Worm (Caenorhabditis elegans) whole organism, L3 larva: ENCODE data around the gene elof-1.
A peak's percentile ranks its signal among the peaks of the same experiment; 100 is the strongest.

Experiments
- R02D3.7 ChIP-seq: fragments of 150-350 bp; optimal IDR thresholded peaks from 2 replicates; lab custom pipeline; 2014; ENCODE audit warnings: missing biosample characterization, missing genetic modification characterization
- ZK546.5 ChIP-seq: sonication (generic microtip); optimal IDR thresholded peaks from 2 replicates; lab custom pipeline; 2017; ENCODE audit warnings: missing biosample characterization, missing genetic modification characterization
- aly-2 ChIP-seq: fragments of 150-350 bp; optimal IDR thresholded peaks from 2 replicates; lab custom pipeline; 2014; ENCODE audit warnings: missing biosample characterization, missing genetic modification characterization
- ama-1 ChIP-seq: fragments of 150-350 bp; optimal IDR thresholded peaks from 2 replicates; lab custom pipeline; 2018
- ceh-16 ChIP-seq: sonication (generic microtip); optimal IDR thresholded peaks from 2 replicates; lab custom pipeline; 2017; ENCODE audit warnings: missing biosample characterization, missing genetic modification characterization
- ceh-28 ChIP-seq: fragments of 150-350 bp; optimal IDR thresholded peaks from 2 replicates; lab custom pipeline; 2014; ENCODE audit warnings: missing biosample characterization, missing genetic modification reagents, missing genetic modification characterization
- ceh-82 ChIP-seq: fragments of 150-350 bp; optimal IDR thresholded peaks from 2 replicates; lab custom pipeline; 2014; ENCODE audit warnings: missing biosample characterization, missing genetic modification characterization
- ceh-9 ChIP-seq: sonication (generic microtip); optimal IDR thresholded peaks from 2 replicates; lab custom pipeline; 2018; ENCODE audit warnings: missing biosample characterization, missing genetic modification characterization
- daf-12 ChIP-seq: fragments of 150-350 bp; optimal IDR thresholded peaks from 2 replicates; lab custom pipeline; 2014; ENCODE audit warnings: missing biosample characterization, missing genetic modification reagents, missing genetic modification characterization
- egl-27 ChIP-seq: sonication (generic microtip); optimal IDR thresholded peaks from 4 replicates; lab custom pipeline; 2017; ENCODE audit warnings: missing biosample characterization, missing genetic modification reagents, missing genetic modification characterization
- egl-5 ChIP-seq: fragments of 150-350 bp; optimal IDR thresholded peaks from 2 replicates; lab custom pipeline; 2017; ENCODE audit warnings: missing biosample characterization, missing genetic modification reagents, missing genetic modification characterization, inconsistent platforms
- elt-1 ChIP-seq: fragments of 150-350 bp; optimal IDR thresholded peaks from 2 replicates; lab custom pipeline; 2014; ENCODE audit warnings: missing biosample characterization, missing genetic modification characterization
- elt-2 ChIP-seq: sonication (generic microtip); optimal IDR thresholded peaks from 2 replicates; lab custom pipeline; 2016; ENCODE audit warnings: missing genetic modification reagents, mild to moderate bottlenecking, missing genetic modification characterization, missing compliant biosample characterization
- elt-3 ChIP-seq, 3 experiments: fragments of 150-350 bp in 1 of 3; sonication (generic microtip) in 2 of 3; optimal IDR thresholded peaks; 2 replicates in 2 of 3; 4 replicates in 1 of 3; lab custom pipeline; 2014 to 2017; ENCODE audit warnings: missing biosample characterization in 3 of 3, missing genetic modification characterization in 3 of 3
- eor-1 ChIP-seq, 2 experiments: fragments of 150-350 bp; optimal IDR thresholded peaks; 2 replicates each; lab custom pipeline; 2014 to 2018; ENCODE audit warnings: missing biosample characterization in 2 of 2, missing genetic modification characterization in 2 of 2
- fkh-10 ChIP-seq: sonication (generic microtip); optimal IDR thresholded peaks from 2 replicates; lab custom pipeline; 2017; ENCODE audit warnings: missing biosample characterization, missing genetic modification reagents, missing genetic modification characterization
- fkh-2 ChIP-seq: fragments of 150-350 bp; optimal IDR thresholded peaks from 2 replicates; lab custom pipeline; 2014; ENCODE audit warnings: missing biosample characterization, missing genetic modification reagents, missing genetic modification characterization
- fos-1 ChIP-seq: fragments of 150-350 bp; optimal IDR thresholded peaks from 2 replicates; lab custom pipeline; 2014; ENCODE audit warnings: missing biosample characterization, missing genetic modification characterization
- hmg-11 ChIP-seq: sonication (generic microtip); optimal IDR thresholded peaks from 2 replicates; lab custom pipeline; 2016; ENCODE audit warnings: missing genetic modification characterization, missing compliant biosample characterization
- jun-1 ChIP-seq: fragments of 150-350 bp; optimal IDR thresholded peaks from 2 replicates; lab custom pipeline; 2014; ENCODE audit warnings: missing biosample characterization, missing genetic modification reagents, missing genetic modification characterization
- lin-15B ChIP-seq: fragments of 150-350 bp; optimal IDR thresholded peaks from 2 replicates; lab custom pipeline; 2014; ENCODE audit warnings: missing biosample characterization, missing genetic modification characterization
- lin-39 ChIP-seq: fragments of 150-350 bp; optimal IDR thresholded peaks from 2 replicates; lab custom pipeline; 2018; ENCODE audit warnings: missing biosample characterization, missing genetic modification reagents, missing genetic modification characterization
- lsy-12 ChIP-seq: sonication (generic microtip); optimal IDR thresholded peaks from 2 replicates; lab custom pipeline; 2016; ENCODE audit warnings: mild to moderate bottlenecking, missing genetic modification characterization, missing compliant biosample characterization
- mdl-1 ChIP-seq: fragments of 150-350 bp; optimal IDR thresholded peaks from 2 replicates; lab custom pipeline; 2014; ENCODE audit warnings: missing biosample characterization, missing genetic modification characterization
- mml-1 ChIP-seq: fragments of 150-350 bp; sonication (generic microtip); optimal IDR thresholded peaks from 3 replicates; lab custom pipeline; 2014; ENCODE audit warnings: missing biosample characterization, missing genetic modification characterization
- nfya-1 ChIP-seq: sonication (generic microtip); optimal IDR thresholded peaks from 2 replicates; lab custom pipeline; 2017; ENCODE audit warnings: missing genetic modification characterization, mild to moderate bottlenecking, missing compliant biosample characterization, antibody characterized with exemption, moderate library complexity; ENCODE audit not compliant: insufficient read depth
- nhr-11 ChIP-seq: fragments of 150-350 bp; optimal IDR thresholded peaks from 2 replicates; lab custom pipeline; 2014; ENCODE audit warnings: missing biosample characterization, missing genetic modification characterization
- nhr-12 ChIP-seq: fragments of 150-350 bp; optimal IDR thresholded peaks from 2 replicates; lab custom pipeline; 2014; ENCODE audit warnings: missing biosample characterization, missing genetic modification characterization
- nhr-23 ChIP-seq: fragments of 150-350 bp; optimal IDR thresholded peaks from 2 replicates; lab custom pipeline; 2014; ENCODE audit warnings: missing biosample characterization, missing genetic modification reagents, missing genetic modification characterization
- nhr-237 ChIP-seq: fragments of 150-350 bp; optimal IDR thresholded peaks from 2 replicates; lab custom pipeline; 2014; ENCODE audit warnings: missing biosample characterization, missing genetic modification characterization
- nhr-25 ChIP-seq: sonication (generic microtip); optimal IDR thresholded peaks from 2 replicates; lab custom pipeline; 2017; ENCODE audit warnings: missing biosample characterization, missing genetic modification characterization
- nhr-28 ChIP-seq: fragments of 150-350 bp; optimal IDR thresholded peaks from 2 replicates; lab custom pipeline; 2014; ENCODE audit warnings: missing biosample characterization, missing genetic modification characterization
- nhr-43 ChIP-seq: sonication (generic microtip); optimal IDR thresholded peaks from 2 replicates; lab custom pipeline; 2016; ENCODE audit warnings: mild to moderate bottlenecking, missing genetic modification characterization, missing compliant biosample characterization; ENCODE audit not compliant: poor library complexity, severe bottlenecking
- nhr-67 ChIP-seq: fragments of 150-350 bp; optimal IDR thresholded peaks from 2 replicates; lab custom pipeline; 2014; ENCODE audit warnings: missing biosample characterization, missing genetic modification characterization
- nhr-76 ChIP-seq: fragments of 150-350 bp; sonication (generic microtip); optimal IDR thresholded peaks from 5 replicates; lab custom pipeline; 2014; ENCODE audit warnings: missing biosample characterization, missing genetic modification characterization
- nhr-77 ChIP-seq: fragments of 150-350 bp; optimal IDR thresholded peaks from 2 replicates; lab custom pipeline; 2014; ENCODE audit warnings: missing biosample characterization, missing genetic modification characterization
- pha-4 ChIP-seq: fragments of 150-350 bp; optimal IDR thresholded peaks from 2 replicates; lab custom pipeline; 2014; ENCODE audit warnings: missing biosample characterization, missing genetic modification reagents, missing genetic modification characterization
- pqm-1 ChIP-seq: fragments of 150-350 bp; optimal IDR thresholded peaks from 2 replicates; lab custom pipeline; 2017; ENCODE audit warnings: missing biosample characterization, missing genetic modification characterization, inconsistent platforms
- sea-2 ChIP-seq: fragments of 150-350 bp; sonication (generic microtip); optimal IDR thresholded peaks from 4 replicates; lab custom pipeline; 2014; ENCODE audit warnings: missing biosample characterization, missing genetic modification reagents, missing genetic modification characterization
- skn-1 ChIP-seq: fragments of 150-350 bp; optimal IDR thresholded peaks from 2 replicates; lab custom pipeline; 2014; ENCODE audit warnings: missing biosample characterization, missing genetic modification characterization
- snpc-4 ChIP-seq: fragments of 150-350 bp; optimal IDR thresholded peaks from 2 replicates; lab custom pipeline; 2014; ENCODE audit warnings: missing biosample characterization, missing genetic modification characterization
- tbx-2 ChIP-seq: sonication (generic microtip); optimal IDR thresholded peaks from 2 replicates; lab custom pipeline; 2016; ENCODE audit warnings: mild to moderate bottlenecking, missing genetic modification characterization, missing compliant biosample characterization
- unc-39 ChIP-seq: sonication (generic microtip); optimal IDR thresholded peaks from 4 replicates; lab custom pipeline; 2017; ENCODE audit warnings: missing biosample characterization, missing genetic modification characterization
- unc-62 ChIP-seq: fragments of 150-350 bp; sonication (generic microtip); optimal IDR thresholded peaks from 4 replicates; lab custom pipeline; 2014; ENCODE audit warnings: missing biosample characterization, missing genetic modification reagents, missing genetic modification characterization
- zag-1 ChIP-seq: fragments of 150-350 bp; optimal IDR thresholded peaks from 2 replicates; lab custom pipeline; 2014; ENCODE audit warnings: missing biosample characterization, missing genetic modification characterization
- ztf-11 ChIP-seq: fragments of 150-350 bp; optimal IDR thresholded peaks from 2 replicates; lab custom pipeline; 2014; ENCODE audit warnings: missing biosample characterization, missing genetic modification characterization
- ztf-4 ChIP-seq: fragments of 150-350 bp; optimal IDR thresholded peaks from 2 replicates; lab custom pipeline; 2014; ENCODE audit warnings: missing biosample characterization, missing genetic modification characterization

elof-1 gene

DNA sequence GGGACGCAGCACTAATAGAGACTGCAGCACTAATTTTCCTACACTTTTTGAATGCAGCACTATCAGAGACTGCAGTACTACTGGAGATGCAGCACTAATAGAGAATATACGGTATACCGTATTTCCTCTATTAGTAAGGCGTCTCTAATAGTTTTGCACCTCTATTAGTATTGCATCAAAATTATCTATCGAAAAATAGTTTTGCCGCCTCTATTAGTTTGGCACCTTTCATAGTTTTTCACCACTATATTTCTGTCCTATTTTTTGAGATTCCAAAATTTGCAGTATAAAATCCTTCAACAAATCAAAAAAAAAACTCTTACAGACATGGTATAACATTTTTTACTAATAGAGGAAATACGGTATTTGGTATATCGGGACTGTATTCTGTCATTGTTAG, 44.2 kb downstream of the elof-1 start:
- TF ChIP-seq zag-1 (no peak), lsy-12 (tag; lab: Kevin White, UChicago) (no peak), nhr-77 (no peak), elt-1 (tag; lab: Kevin White, UChicago) (no peak), ceh-9 (tag; lab: Kevin White, UChicago) (no peak), daf-12 (tag; lab: Kevin White, UChicago) (no peak), nhr-11 (tag; lab: Kevin White, UChicago) (no peak), tbx-2 (tag; lab: Kevin White, UChicago) (no peak), eor-1 (tag; optimal IDR thresholded peaks at IDR 0.05; lab: Kevin White, UChicago) (no peak), nhr-23 (tag; lab: Kevin White, UChicago) (no peak), ztf-4 (tag; lab: Kevin White, UChicago) (no peak), unc-62 (GFP tag; lab: Kevin White, UChicago) (no peak), snpc-4 (tag; lab: Kevin White, UChicago) (no peak), egl-5 (tag; lab: Kevin White, UChicago) (no peak), egl-27 (no peak), R02D3.7 (tag; lab: Kevin White, UChicago) (no peak)

DNA sequence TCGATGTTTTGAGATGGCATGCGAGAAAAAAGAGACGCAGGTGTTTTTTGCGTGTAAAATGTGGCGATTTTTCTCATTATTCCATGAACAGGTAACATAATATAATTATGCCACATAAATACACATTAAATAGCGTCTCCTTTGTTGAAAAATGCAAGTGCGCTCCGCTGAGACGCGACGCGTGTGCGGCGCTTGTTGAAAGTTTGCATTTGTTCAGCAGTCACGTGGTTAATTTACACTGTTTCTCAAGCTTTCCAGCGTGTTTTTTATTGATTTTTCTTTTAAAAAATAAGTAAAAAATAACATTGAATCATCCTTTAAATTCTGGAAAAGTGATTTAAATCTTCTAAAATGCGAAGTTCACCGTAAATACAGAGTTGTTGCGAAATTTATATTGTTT, 50.1 kb downstream of the elof-1 start:
- TF ChIP-seq egl-27 = no peak
- TF ChIP-seq ztf-11 (tag; lab: Kevin White, UChicago) = no peak
- peak; percentile 98 for TF ChIP-seq pha-4 (tag; lab: Kevin White, UChicago)
- TF ChIP-seq nhr-43 = peak; percentile 70
- no peak for TF ChIP-seq ZK546.5 (tag; lab: Kevin White, UChicago)
- peak; percentile 51 for TF ChIP-seq mdl-1 (tag; lab: Kevin White, UChicago)
- peak in 1 of 2 experiments; percentile 51 for TF ChIP-seq eor-1 (tag; optimal IDR thresholded peaks at IDR 0.05; lab: Kevin White, UChicago)
- no peak for TF ChIP-seq elt-1 (tag; lab: Kevin White, UChicago)
- TF ChIP-seq egl-5 (tag; lab: Kevin White, UChicago) = peak; percentile 98
- TF ChIP-seq sea-2 (GFP tag; lab: Kevin White, UChicago) = no peak
- no peak for TF ChIP-seq daf-12 (tag; lab: Kevin White, UChicago)
- TF ChIP-seq ceh-16 (tag; lab: Kevin White, UChicago) = no peak
- peak; percentile 60 for TF ChIP-seq jun-1
- TF ChIP-seq nhr-25 = peak; percentile 85
- TF ChIP-seq nhr-67 (tag; lab: Kevin White, UChicago) = no peak
- no peak for TF ChIP-seq skn-1 (tag; lab: Kevin White, UChicago)
- TF ChIP-seq lin-15B (tag; lab: Kevin White, UChicago) = peak; percentile 93
- TF ChIP-seq zag-1 = no peak
- TF ChIP-seq lin-39 (tag; lab: Kevin White, UChicago) = peak; percentile 89
- peak; percentile 81 for TF ChIP-seq nhr-23 (tag; lab: Kevin White, UChicago)
- no peak for TF ChIP-seq nhr-76 (tag; lab: Kevin White, UChicago)
- TF ChIP-seq nhr-28 (tag; lab: Kevin White, UChicago) = no peak
- TF ChIP-seq lsy-12 (tag; lab: Kevin White, UChicago) = peak; percentile 48
- TF ChIP-seq fkh-2 = no peak
- peak; percentile 61 for TF ChIP-seq pqm-1 (tag; lab: Kevin White, UChicago)
- no peak for TF ChIP-seq fos-1 (tag; lab: Kevin White, UChicago)
- peak; percentile 16 for TF ChIP-seq tbx-2 (tag; lab: Kevin White, UChicago)
- TF ChIP-seq elt-2 = peak; percentile 56
- TF ChIP-seq ceh-28 (tag; lab: Kevin White, UChicago) = peak; percentile 77
- peak in 1 of 3 experiments; percentile 6 for TF ChIP-seq elt-3 (tag; optimal IDR thresholded peaks at IDR 0.05; lab: Kevin White, UChicago)
- no peak for TF ChIP-seq ceh-9 (tag; lab: Kevin White, UChicago)
- no peak for TF ChIP-seq mml-1 (tag; lab: Kevin White, UChicago)
- peak; percentile 89 for TF ChIP-seq snpc-4 (tag; lab: Kevin White, UChicago)
- no peak for TF ChIP-seq ceh-82 (tag; lab: Kevin White, UChicago)
- no peak for TF ChIP-seq ama-1 (lab: Kevin White, UChicago)
- TF ChIP-seq fkh-10 = peak; percentile 46
- peak; percentile 91 for TF ChIP-seq nfya-1
- TF ChIP-seq hmg-11 (tag; lab: Kevin White, UChicago) = peak; percentile 86
- TF ChIP-seq unc-62 (GFP tag; lab: Kevin White, UChicago) = no peak
- peak; percentile 6 for TF ChIP-seq nhr-77
- no peak for TF ChIP-seq R02D3.7 (tag; lab: Kevin White, UChicago)
- TF ChIP-seq nhr-237 (tag; lab: Kevin White, UChicago) = no peak
- no peak for TF ChIP-seq nhr-11 (tag; lab: Kevin White, UChicago)
- TF ChIP-seq nhr-12 (tag; lab: Kevin White, UChicago) = no peak
- TF ChIP-seq ztf-4 (tag; lab: Kevin White, UChicago) = peak; percentile 41
- TF ChIP-seq aly-2 (tag; lab: Kevin White, UChicago) = no peak
- no peak for TF ChIP-seq unc-39
